Worm (Caenorhabditis elegans) whole organism, L4 larva: ENCODE measurements around the gene fbxb-15.

Experiments
- F37D6.2 ChIP-seq: sonication (generic microtip); optimal IDR thresholded peaks from 2 replicates; lab custom pipeline; 2016; ENCODE audit warnings: mild to moderate bottlenecking, missing genetic modification characterization, missing compliant biosample characterization
- Y105C5A.15 ChIP-seq: fragments of 200-800 bp; sonication (Bioruptor generic); IDR thresholded peaks from 2 replicates; pipeline ENCODE4 v1.3.6; 2022; ENCODE audit warnings: missing genetic modification characterization, missing compliant biosample characterization
- aha-1 ChIP-seq: fragments of 150-350 bp; peaks from one replicate; lab custom pipeline; 2014; ENCODE audit warnings: missing biosample characterization, missing genetic modification characterization
- arid-1 ChIP-seq: fragments of 200-800 bp; sonication (Bioruptor generic); conservative IDR thresholded peaks from 2 replicates; pipeline ENCODE4 v1.3.6; 2022; ENCODE audit warnings: missing genetic modification reagents, missing genetic modification characterization, missing compliant biosample characterization
- lin-1 ChIP-seq: fragments of 200-800 bp; sonication (Bioruptor generic); IDR thresholded peaks from 2 replicates; pipeline ENCODE4 v1.3.6; 2022; ENCODE audit warnings: missing genetic modification reagents, missing genetic modification characterization, missing compliant biosample characterization
- mdl-1 ChIP-seq, 2 experiments: fragments of 150-350 bp in 1 of 2; sonication (generic microtip) in 1 of 2; optimal IDR thresholded peaks; 2 replicates each; lab custom pipeline; 2014 to 2017; ENCODE audit warnings: missing biosample characterization in 2 of 2, missing genetic modification characterization in 2 of 2
- mes-2 ChIP-seq: sonication (generic microtip); optimal IDR thresholded peaks from 2 replicates; lab custom pipeline; 2016; ENCODE audit warnings: missing genotype, mild to moderate bottlenecking, missing genetic modification characterization, missing compliant biosample characterization; ENCODE audit not compliant: poor library complexity, severe bottlenecking
- nhr-11 ChIP-seq: fragments of 150-350 bp; optimal IDR thresholded peaks from 2 replicates; lab custom pipeline; 2014; ENCODE audit warnings: missing biosample characterization, missing genetic modification characterization
- saeg-2 ChIP-seq: fragments of 200-800 bp; sonication (Bioruptor generic); IDR thresholded peaks from 2 replicates; pipeline ENCODE4 v1.3.6; 2022; ENCODE audit warnings: missing genetic modification reagents, missing genetic modification characterization, missing compliant biosample characterization

ce11 chrII:1694530-1694929 is 41.2 kb upstream of the fbxb-15 start, which contains the start of gene fbxc-26:
- TF ChIP-seq F37D6.2 (tag; lab: Kevin White, UChicago) (no peak), nhr-11 (tag; lab: Kevin White, UChicago) (no peak), mdl-1 (tag; optimal IDR thresholded peaks at IDR 0.05; lab: Kevin White, UChicago) (no peak), Y105C5A.15 (no peak), lin-1 (GFP tag; lab: Robert Waterston, UW) (no peak), saeg-2 (GFP tag; lab: Robert Waterston, UW) (no peak), mes-2 (tag; lab: Kevin White, UChicago) (no peak), arid-1 (GFP tag; lab: Robert Waterston, UW) (no peak), aha-1 (tag; lab: Kevin White, UChicago) (no peak)
